Worm (Caenorhabditis elegans) whole organism, L4/young adult: Measurements from ENCODE around the gene T06D8.10.

Source experiments
- W03F9.2 ChIP-seq: fragments of 150-350 bp; optimal IDR thresholded peaks from 2 replicates; lab custom pipeline; 2014; ENCODE audit warnings: missing biosample characterization, missing genetic modification characterization
- him-1 ChIP-seq: sonication (generic microtip); optimal IDR thresholded peaks from 2 replicates; lab custom pipeline; 2016; ENCODE audit warnings: missing genotype, missing genetic modification reagents, missing genetic modification characterization, missing compliant biosample characterization

ce11 chrII:11288148-11288547, 40.8 kb upstream of the T06D8.10 start:
- no peak for TF ChIP-seq W03F9.2
- TF ChIP-seq him-1: no peak
